Fruit fly (Drosophila melanogaster) whole organism, wandering third instar larva: ENCODE results near the gene Dok.

ENCODE experiments used
- Abd-B ChIP-seq: fragments of >200 bp; optimal IDR thresholded peaks from 2 replicates; lab custom pipeline; 2017; ENCODE audit warnings: missing biosample characterization, missing genetic modification characterization
- Myc ChIP-seq: fragments of >200 bp; optimal IDR thresholded peaks from 2 replicates; lab custom pipeline; 2017

DNA sequence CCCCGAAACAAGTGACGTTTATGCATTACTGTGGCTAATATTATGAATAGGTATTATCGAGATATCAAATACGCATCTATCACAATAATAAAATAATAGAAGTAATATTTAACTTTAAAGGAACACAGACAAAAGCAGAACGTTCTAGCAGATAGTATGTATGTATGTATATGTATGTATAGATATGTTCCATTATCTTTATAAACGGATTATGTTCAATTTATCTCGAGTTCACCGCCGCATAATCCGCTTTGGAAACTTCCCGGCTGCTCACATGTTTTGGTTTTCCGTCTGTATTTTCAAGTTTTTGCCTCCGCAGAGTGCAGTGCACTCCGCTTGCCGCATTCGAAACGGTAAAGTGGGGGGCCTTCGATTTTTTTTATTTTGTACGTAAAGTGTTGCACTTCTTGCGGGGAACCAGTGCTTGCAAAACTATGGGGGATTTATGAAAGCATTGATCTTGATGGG is 11.5 kb downstream of the Dok start:
- TF ChIP-seq Myc (lab: Kevin White, UChicago) (no peak), Abd-B (no peak)
